Worm (Caenorhabditis elegans) whole organism, young adult: ENCODE results near the gene F57H12.6.

Experiments used
- aptf-3 ChIP-seq: fragments of 200-800 bp; sonication (Bioruptor generic); IDR thresholded peaks from 2 replicates; pipeline ENCODE4 v1.3.6; 2022; ENCODE audit warnings: missing genetic modification characterization, missing compliant biosample characterization
- cebp-2 ChIP-seq: fragments of 200-800 bp; sonication (Bioruptor generic); IDR thresholded peaks from 2 replicates; pipeline ENCODE4 v1.3.6; 2022; ENCODE audit warnings: missing genetic modification characterization, missing compliant biosample characterization
- ceh-58 ChIP-seq: fragments of 200-800 bp; sonication (Bioruptor generic); IDR thresholded peaks from 2 replicates; pipeline ENCODE4 v1.3.6; 2022; ENCODE audit warnings: missing genetic modification characterization, missing compliant biosample characterization
- hsf-1 ChIP-seq: fragments of 200-800 bp; sonication (Bioruptor generic); IDR thresholded peaks from 2 replicates; pipeline ENCODE4 v1.3.6; 2022; ENCODE audit warnings: missing genetic modification reagents, missing genetic modification characterization, missing compliant biosample characterization
- lsy-27 ChIP-seq: sonication (generic microtip); optimal IDR thresholded peaks from 2 replicates; lab custom pipeline; 2017; ENCODE audit warnings: missing genetic modification characterization, mild to moderate bottlenecking, missing compliant biosample characterization, antibody characterized with exemption, missing genotype, borderline replicate concordance; ENCODE audit not compliant: insufficient read depth
- pbrm-1 ChIP-seq: fragments of 200-800 bp; sonication (Bioruptor generic); IDR thresholded peaks from 2 replicates; pipeline ENCODE4 v1.3.6; 2022; ENCODE audit warnings: missing genetic modification reagents, missing genetic modification characterization, missing compliant biosample characterization
- snpc-4 ChIP-seq, 5 experiments: fragments of 150-350 bp in 1 of 5; sonication (generic microtip) in 4 of 5; optimal IDR thresholded peaks; 2 replicates each; lab custom pipeline; 2014 to 2018; ENCODE audit warnings: missing genetic modification characterization in 5 of 5, missing biosample characterization in 3 of 5, antibody characterized with exemption in 2 of 5, mild to moderate bottlenecking in 2 of 5, missing compliant biosample characterization in 2 of 5, missing genotype in 2 of 5, moderate library complexity in 2 of 5, missing genetic modification reagents in 1 of 5

ce11 chrIV:7976210-7976609, at the start of gene F57H12.6:
- TF ChIP-seq ceh-58 (GFP tag; lab: Robert Waterston, UW) (no peak), snpc-4 (GFP tag; optimal IDR thresholded peaks at IDR 0.05; lab: Kevin White, UChicago) (no peak), snpc-4 (tag; optimal IDR thresholded peaks at IDR 0.05; lab: Kevin White, UChicago) (no peak), hsf-1 (no peak), cebp-2 (GFP tag; lab: Robert Waterston, UW) (no peak), pbrm-1 (no peak), lsy-27 (no peak), aptf-3 (GFP tag; lab: Robert Waterston, UW) (no peak)
